Worm (Caenorhabditis elegans) whole organism, L4 larva: ENCODE measurements around the gene acdh-9.

ENCODE experiments used
- T26A8.4 ChIP-seq: fragments of 200-800 bp; sonication (Bioruptor generic); IDR thresholded peaks from 2 replicates; pipeline ENCODE4 v1.3.6; 2022; ENCODE audit warnings: missing genetic modification characterization, missing compliant biosample characterization
- lin-15B ChIP-seq: fragments of 150-350 bp; sonication (generic microtip); optimal IDR thresholded peaks from 3 replicates; lab custom pipeline; 2014; ENCODE audit warnings: missing biosample characterization, missing genetic modification characterization
- nhr-28 ChIP-seq: fragments of 150-350 bp; optimal IDR thresholded peaks from 2 replicates; lab custom pipeline; 2014; ENCODE audit warnings: missing biosample characterization, missing genetic modification characterization
- pha-4 ChIP-seq, 2 experiments: fragments of 150-350 bp in 1 of 2; fragments of 200-800 bp in 1 of 2; sonication (Bioruptor generic) in 1 of 2; IDR thresholded peaks in 1 of 2; optimal IDR thresholded peaks in 1 of 2; 2 replicates each; pipeline versions ENCODE4 v1.3.6 to Lab custom; 2014 to 2022; ENCODE audit warnings: missing genetic modification characterization in 2 of 2, missing genetic modification reagents in 2 of 2, missing biosample characterization in 1 of 2, missing compliant biosample characterization in 1 of 2
- php-3 ChIP-seq: fragments of 200-800 bp; sonication (Bioruptor generic); IDR thresholded peaks from 2 replicates; pipeline ENCODE4 v1.3.6; 2022; ENCODE audit warnings: missing genetic modification reagents, missing genetic modification characterization, missing compliant biosample characterization

- no peak for TF ChIP-seq T26A8.4 (GFP tag; lab: Robert Waterston, UW)
- TF ChIP-seq lin-15B (tag; lab: Kevin White, UChicago): no peak
- no peak for TF ChIP-seq nhr-28
- no peak for TF ChIP-seq php-3 (GFP tag; lab: Robert Waterston, UW)
- no peak for TF ChIP-seq pha-4 (GFP tag; IDR thresholded peaks at IDR 0.05; lab: Robert Waterston, UW)
- TF ChIP-seq pha-4 (tag; optimal IDR thresholded peaks at IDR 0.05; lab: Kevin White, UChicago): no peak
Measured at ce11 chrII:821514-821913, 26.9 kb downstream of the acdh-9 start, which contains the start of gene F46F5.8.
